Fruit fly (Drosophila melanogaster) whole organism: ENCODE results near the gene Muc68Ca.

Experiments
- CG8478 ChIP-seq: fragments of >200 bp; optimal IDR thresholded peaks from 2 replicates; lab custom pipeline; 2018; ENCODE audit warnings: inconsistent platforms
- Dll ChIP-seq: fragments of >200 bp; optimal IDR thresholded peaks from 2 replicates; lab custom pipeline; 2017
- EcR ChIP-seq, 2 experiments: fragments of >200 bp; optimal IDR thresholded peaks; 2 replicates each; lab custom pipeline; 2017; ENCODE audit warnings: missing biosample characterization in 2 of 2, missing genetic modification characterization in 2 of 2, missing genetic modification reagents in 2 of 2
- psq ChIP-seq: fragments of >200 bp; optimal IDR thresholded peaks from 2 replicates; lab custom pipeline; 2017
- usp ChIP-seq: fragments of >200 bp; optimal IDR thresholded peaks from 2 replicates; lab custom pipeline; 2017; ENCODE audit warnings: missing biosample characterization, missing genetic modification characterization, mixed read lengths

DNA sequence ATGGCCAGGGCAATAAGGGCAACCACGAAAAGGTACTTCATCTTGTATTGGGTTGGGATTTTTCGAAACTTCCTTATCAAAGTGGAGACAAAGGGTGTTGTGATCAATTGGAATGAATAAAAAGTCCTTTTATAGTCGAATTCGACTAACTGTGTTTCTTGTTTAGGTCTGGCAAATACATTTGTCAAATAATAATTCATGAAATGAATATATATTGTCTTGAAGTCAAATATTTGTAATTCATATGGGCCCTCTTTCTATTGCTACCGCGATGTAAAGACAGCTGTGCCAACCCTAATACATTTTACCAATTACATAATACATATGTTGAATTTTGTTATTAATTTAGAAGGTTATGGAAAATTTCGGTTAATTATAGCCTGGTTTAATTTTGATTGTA is 42.5 kb downstream of the Muc68Ca start, which contains the start of gene CG33271:
- no peak for TF ChIP-seq usp (GFP tag; lab: Kevin White, UChicago)
- TF ChIP-seq Dll = no peak
- TF ChIP-seq CG8478 = no peak
- TF ChIP-seq psq = no peak
- no peak for TF ChIP-seq EcR (GFP tag; optimal IDR thresholded peaks at IDR 0.05; lab: Kevin White, UChicago)
